Fruit fly (Drosophila melanogaster) whole organism, embryonic: ENCODE data around the gene CG42390.

Experiments
- Ada2b ChIP-seq: fragments of 200-800 bp; sonication (Bioruptor generic); IDR thresholded peaks from 2 replicates; pipeline ENCODE4 v1.3.6; 2022; ENCODE audit warnings: missing biosample characterization, missing genetic modification characterization
- Aef1 ChIP-seq: fragments of 200-800 bp; sonication (Bioruptor generic); IDR thresholded peaks from 3 replicates; pipeline ENCODE4 v1.3.6; 2022; ENCODE audit warnings: missing biosample characterization, missing genetic modification characterization
- Blimp-1 ChIP-seq: fragments of 200-800 bp; sonication (Bioruptor generic); optimal IDR thresholded peaks from 3 replicates; lab custom pipeline; 2018; ENCODE audit warnings: missing biosample characterization, missing genetic modification characterization, mild to moderate bottlenecking, moderate library complexity, missing genetic modification reagents
- CG34224 ChIP-seq: fragments of 200-800 bp; sonication (Bioruptor generic); IDR thresholded peaks from 3 replicates; pipeline ENCODE4 v1.3.6; 2022; ENCODE audit warnings: missing biosample characterization, missing genetic modification characterization; ENCODE audit not compliant: partially characterized antibody
- CG6765 ChIP-seq: fragments of 200-800 bp; sonication (Bioruptor generic); optimal IDR thresholded peaks from 3 replicates; lab custom pipeline; 2017; ENCODE audit warnings: missing biosample characterization, mild to moderate bottlenecking, missing genetic modification characterization
- Max ChIP-seq: fragments of 200-800 bp; sonication (Bioruptor generic); optimal IDR thresholded peaks from 2 replicates; lab custom pipeline; 2016; ENCODE audit warnings: missing biosample characterization, mild to moderate bottlenecking, missing genetic modification characterization
- dysf ChIP-seq: fragments of 200-800 bp; sonication (Bioruptor generic); IDR thresholded peaks from 3 replicates; pipeline ENCODE4 v1.3.6; 2022; ENCODE audit warnings: missing biosample characterization, missing genetic modification characterization
- ind ChIP-seq: fragments of 200-800 bp; sonication (Bioruptor generic); optimal IDR thresholded peaks from 3 replicates; lab custom pipeline; 2016; ENCODE audit warnings: missing biosample characterization, missing genetic modification characterization

DNA sequence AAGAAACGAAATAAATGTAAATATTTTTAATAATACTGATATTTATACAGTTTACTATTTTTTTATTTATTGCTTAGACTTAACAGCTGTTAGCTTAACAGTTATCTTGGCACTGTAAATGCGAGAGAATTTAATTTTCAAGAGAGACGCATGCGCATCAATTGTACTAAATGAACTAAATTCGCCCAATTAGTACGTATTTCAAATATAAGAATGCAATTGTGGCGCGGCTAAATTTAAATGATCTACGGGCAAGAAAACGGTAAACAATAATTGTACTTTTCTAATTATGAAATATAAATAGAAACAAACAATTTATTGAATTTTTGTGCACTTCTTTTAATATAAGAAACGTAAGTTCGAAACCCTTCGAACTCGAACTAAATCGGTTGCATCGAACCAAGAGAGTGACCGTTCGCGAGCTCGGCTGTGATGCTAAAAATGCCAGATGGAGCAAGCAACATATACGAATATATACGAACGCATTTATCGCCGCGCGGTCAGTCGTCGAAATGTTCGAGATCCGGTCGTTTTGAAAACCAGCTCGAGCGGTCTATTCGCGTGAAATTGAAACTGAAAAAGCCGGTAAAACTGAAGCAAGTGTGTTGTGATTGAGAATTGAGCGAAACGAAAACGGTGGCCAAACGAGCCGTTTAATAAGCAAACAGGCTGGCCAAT lies 13.6 kb downstream of the CG42390 start, which contains the start of gene SKIP:
- TF ChIP-seq Aef1 (GFP tag; lab: Robert Waterston, UW) (no peak), ind (GFP tag; lab: Kevin White, UChicago) (no peak), CG6765 (no peak), Ada2b (GFP tag; lab: Robert Waterston, UW) (no peak), Max (GFP tag; lab: Kevin White, UChicago) (peak; percentile 57), CG34224 (peak; percentile 31; the same call in 2 of the 3 replicates), Blimp-1 (peak; percentile 20), dysf (GFP tag; lab: Robert Waterston, UW) (no peak)
